Worm (Caenorhabditis elegans) whole organism, L4/young adult: ENCODE measurements around the gene C17B7.3.

Experiments
- W03F9.2 ChIP-seq: fragments of 150-350 bp; optimal IDR thresholded peaks from 2 replicates; lab custom pipeline; 2014; ENCODE audit warnings: missing biosample characterization, missing genetic modification characterization
- dao-5 ChIP-seq: sonication (generic microtip); optimal IDR thresholded peaks from 2 replicates; lab custom pipeline; 2016; ENCODE audit warnings: missing genotype, missing genetic modification characterization, moderate library complexity, missing compliant biosample characterization
- him-1 ChIP-seq: sonication (generic microtip); optimal IDR thresholded peaks from 2 replicates; lab custom pipeline; 2016; ENCODE audit warnings: missing genotype, missing genetic modification reagents, missing genetic modification characterization, missing compliant biosample characterization

DNA sequence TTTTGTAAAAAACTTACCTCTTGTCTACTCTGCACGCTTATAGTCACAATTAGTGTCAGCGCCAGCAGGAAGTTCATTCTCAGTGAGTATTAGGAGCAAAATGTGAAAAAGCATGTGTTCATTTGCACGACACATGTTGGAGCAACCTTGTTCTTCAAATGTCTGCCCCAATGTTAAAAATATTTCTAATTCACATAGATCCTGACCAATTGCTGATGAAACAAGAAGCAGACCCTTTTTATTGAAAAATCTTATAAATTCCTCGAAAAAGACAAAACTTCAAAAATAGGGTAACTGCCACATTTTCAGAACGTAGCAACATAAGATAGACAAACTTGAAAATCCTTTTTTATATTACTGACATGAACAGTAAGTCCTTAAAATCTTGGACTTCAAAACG, 18.4 kb upstream of the C17B7.3 start, which contains the start of gene C17B7.8:
- no peak for TF ChIP-seq him-1 (tag; lab: Kevin White, UChicago)
- TF ChIP-seq dao-5 (tag; lab: Kevin White, UChicago), result no peak
- no peak for TF ChIP-seq W03F9.2 (tag; lab: Kevin White, UChicago)
